Fruit fly (Drosophila melanogaster) Kc167 (cell line): ENCODE measurements around the gene fzy.

Experiments
- Myc ChIP-seq: fragments of >200 bp; optimal IDR thresholded peaks from 2 replicates; lab custom pipeline; 2017; ENCODE audit warnings: missing external identifiers
- Sin3A ChIP-seq: fragments of >200 bp; optimal IDR thresholded peaks from 2 replicates; lab custom pipeline; 2018; ENCODE audit warnings: missing external identifiers
- h ChIP-seq: fragments of >200 bp; optimal IDR thresholded peaks from 3 replicates; lab custom pipeline; 2018; ENCODE audit warnings: missing external identifiers
- insv ChIP-seq: fragments of >200 bp; optimal IDR thresholded peaks from 3 replicates; lab custom pipeline; 2018; ENCODE audit warnings: missing external identifiers
- psq ChIP-seq: fragments of >200 bp; optimal IDR thresholded peaks from 2 replicates; lab custom pipeline; 2017; ENCODE audit warnings: missing external identifiers
- ttk ChIP-seq: sonication (Bioruptor generic); optimal IDR thresholded peaks from 2 replicates; lab custom pipeline; 2017; ENCODE audit warnings: missing external identifiers

fzy gene

DNA sequence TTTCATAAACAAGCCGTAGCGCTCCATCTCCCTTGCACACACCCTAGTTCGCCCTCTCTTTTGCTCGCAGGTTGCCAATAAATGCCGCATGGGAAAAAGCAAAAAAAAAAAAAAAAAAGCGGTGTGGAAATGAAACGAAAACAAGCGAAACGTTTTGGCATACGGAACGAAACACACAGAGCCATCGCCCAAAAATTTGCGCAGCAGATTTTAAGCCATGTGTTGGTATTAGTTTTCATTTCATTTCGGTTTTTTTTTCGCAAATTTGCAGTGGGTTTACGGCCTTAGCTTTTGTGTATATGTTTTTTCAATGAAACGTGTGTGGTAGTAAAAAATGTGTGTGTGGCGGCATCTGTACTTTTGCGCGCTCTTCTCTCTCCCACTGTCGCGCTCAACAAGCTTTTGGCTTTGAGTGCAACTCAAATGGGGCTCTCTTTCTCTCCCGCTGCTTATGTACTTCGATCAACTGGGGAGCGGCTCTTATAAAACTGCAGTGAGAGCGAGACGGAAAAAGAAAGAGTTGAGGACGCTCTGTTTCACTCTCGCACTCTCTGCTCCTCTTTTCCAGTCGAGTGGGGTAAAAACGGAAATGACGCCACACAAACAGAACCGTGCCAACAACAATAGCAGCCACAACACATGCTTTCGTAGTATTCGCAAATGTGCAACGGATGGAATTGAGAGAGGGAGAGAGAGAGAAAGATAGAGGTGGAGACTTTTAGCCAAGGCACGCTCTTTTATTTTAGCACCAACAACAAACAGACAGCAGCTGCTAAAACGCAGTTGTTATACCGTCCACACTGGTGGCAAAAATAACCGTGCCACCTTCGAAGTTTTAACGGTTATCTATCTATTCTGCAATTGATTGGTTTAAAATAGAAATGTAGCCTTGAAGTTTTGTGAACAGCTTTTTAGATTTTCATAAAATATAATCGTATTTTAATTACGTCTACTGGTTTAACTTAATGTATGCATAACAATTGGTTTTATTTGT, 26.2 kb upstream of the fzy start:
- TF ChIP-seq Myc (lab: Kevin White, UChicago), result no peak
- no peak for TF ChIP-seq Sin3A (lab: Kevin White, UChicago)
- TF ChIP-seq ttk (lab: Kevin White, UChicago), result no peak
- no peak for TF ChIP-seq insv (lab: Kevin White, UChicago)
- no peak for TF ChIP-seq h (lab: Kevin White, UChicago)
- TF ChIP-seq psq (lab: Kevin White, UChicago), result no peak

DNA sequence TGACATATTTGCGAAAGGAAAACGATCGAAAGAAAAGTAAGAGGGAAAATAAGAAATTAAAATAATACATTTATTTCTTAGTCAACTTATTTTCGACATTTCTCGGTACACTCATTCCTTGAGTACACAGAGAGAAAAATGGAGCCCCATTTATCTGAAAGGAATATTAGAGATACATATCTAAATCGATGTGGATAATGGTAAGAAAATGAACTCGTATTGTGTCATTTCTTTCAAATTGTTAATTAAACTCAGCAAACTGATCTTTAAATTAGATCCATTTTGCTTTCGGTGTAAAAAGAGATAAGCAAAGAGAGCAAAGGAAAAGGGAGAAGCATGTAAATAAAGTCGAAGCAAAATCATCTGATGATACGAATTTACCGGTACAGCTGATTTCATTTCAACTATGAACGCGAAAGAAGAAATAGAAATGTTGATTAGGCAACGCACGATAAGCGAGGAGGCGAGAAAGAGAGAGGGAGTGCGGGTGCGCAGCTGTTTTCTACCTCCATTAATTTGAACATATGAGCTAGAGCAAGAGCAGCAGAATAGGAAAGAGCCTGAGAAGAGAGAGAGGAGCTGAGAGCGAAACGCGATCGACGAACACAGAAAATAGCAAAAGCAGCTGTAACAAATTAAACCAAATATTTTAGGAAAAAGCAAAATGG, 24.9 kb upstream of the fzy start:
- no peak for TF ChIP-seq psq (lab: Kevin White, UChicago)
- TF ChIP-seq ttk (lab: Kevin White, UChicago), result no peak
- no peak for TF ChIP-seq h (lab: Kevin White, UChicago)
- no peak for TF ChIP-seq insv (lab: Kevin White, UChicago)

DNA sequence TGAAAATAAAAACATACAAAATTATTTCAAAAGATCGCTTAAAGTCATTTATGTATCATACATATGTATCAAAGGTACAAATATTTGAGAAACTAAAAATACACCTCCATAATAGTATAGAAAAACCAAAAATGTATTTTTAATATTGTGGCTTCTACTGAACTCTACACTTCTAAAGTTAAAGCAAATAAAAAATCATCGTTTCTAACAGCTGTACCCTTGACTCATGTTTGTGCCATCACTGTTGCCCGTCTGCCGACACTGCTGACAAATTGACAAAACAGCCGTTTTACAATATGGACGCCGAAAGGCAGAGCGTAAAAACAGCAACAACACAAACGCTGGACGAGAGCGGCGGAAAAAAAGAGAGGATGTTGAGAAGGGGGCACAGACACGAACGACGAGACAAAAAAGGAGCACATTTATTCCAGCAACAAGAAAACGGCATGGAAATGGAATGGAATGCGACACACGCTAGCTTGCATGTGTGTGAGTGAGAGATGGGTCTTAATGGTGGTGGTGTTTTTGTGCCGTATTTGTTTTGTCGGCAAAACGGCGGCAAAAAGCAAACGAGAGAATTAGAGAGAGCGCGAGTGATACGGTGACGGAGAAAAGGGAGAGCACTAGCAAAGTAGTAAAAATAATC, 24.3 kb upstream of the fzy start:
- TF ChIP-seq psq (lab: Kevin White, UChicago), result peak; percentile 89
- no peak for TF ChIP-seq Sin3A (lab: Kevin White, UChicago)
- TF ChIP-seq h (lab: Kevin White, UChicago), result no peak
- no peak for TF ChIP-seq ttk (lab: Kevin White, UChicago)

DNA sequence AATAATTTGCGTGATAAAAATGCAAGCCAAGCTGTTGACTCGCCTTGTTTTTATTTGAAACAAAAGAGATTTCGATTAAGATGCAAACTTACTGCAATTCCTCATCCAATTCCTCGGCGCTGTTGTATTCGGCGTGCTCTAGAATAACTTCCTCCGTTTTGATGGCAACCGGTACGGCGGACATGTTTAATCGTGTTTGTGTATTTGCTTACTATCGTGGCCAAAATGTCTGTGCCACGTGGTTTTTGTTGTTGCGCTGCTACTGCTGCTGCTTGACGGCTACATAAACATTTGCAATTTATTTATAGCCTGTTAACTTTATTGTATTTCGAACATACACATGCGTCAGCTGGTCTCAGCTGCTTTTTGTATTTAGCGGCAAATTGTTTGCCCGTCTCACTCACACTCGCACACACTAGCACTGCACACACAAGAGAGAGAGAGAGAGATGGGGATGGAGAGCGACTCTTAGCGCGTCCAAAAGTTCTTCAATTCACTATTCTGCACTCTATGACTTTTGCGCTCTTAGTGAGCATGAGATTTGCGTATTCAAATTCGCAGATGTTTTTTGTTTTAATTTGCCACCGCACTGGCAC, 23.7 kb upstream of the fzy start:
- no peak for TF ChIP-seq Sin3A (lab: Kevin White, UChicago)
- TF ChIP-seq psq (lab: Kevin White, UChicago), result no peak

DNA sequence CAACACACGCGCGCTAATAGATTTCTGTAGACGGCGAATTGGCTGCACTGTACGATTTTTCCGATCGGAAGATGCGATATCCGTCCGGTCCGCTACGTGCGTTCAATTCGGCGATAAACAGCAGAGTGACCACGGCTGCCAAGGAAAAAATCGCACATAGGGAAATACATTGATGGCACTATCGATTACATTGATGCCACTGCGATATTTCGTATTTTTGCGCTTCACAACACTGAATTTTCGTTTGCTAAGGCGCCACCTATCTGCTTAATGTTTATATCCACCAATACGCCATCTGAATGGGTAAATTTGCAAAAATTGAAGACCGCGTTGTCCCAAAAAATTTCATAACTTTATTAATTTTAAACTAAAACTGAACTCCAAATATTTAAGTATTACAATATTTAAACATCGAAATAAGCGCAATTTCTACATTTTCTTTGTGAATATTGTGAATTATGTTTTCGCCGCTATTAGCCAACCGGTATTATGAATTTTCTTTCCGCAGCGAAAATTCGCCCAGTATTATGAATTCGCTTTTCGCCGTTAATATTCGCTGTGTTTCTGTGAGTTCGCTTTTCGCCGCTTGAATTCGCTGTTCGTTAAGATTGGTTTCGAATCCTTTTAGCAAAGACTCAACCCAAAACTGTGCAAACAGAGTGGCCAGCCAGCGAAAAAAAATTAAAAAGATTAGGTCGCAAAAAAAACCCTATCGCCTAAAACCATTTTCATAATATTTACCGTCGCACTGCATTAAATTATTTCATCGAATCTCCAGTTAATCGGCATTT, 23.0 kb upstream of the fzy start, which contains the start of the genes crp and pkaap:
Gene crp (minus strand): TSS at position 129 of the 791 bp plus-strand sequence.
Gene pkaap (plus strand): TSS at position 689 of the 791 bp plus-strand sequence.
- TF ChIP-seq Sin3A (lab: Kevin White, UChicago) (no peak), ttk (lab: Kevin White, UChicago) (no peak), h (lab: Kevin White, UChicago) (no peak), Myc (lab: Kevin White, UChicago) (no peak), insv (lab: Kevin White, UChicago) (no peak), psq (lab: Kevin White, UChicago) (no peak)

DNA sequence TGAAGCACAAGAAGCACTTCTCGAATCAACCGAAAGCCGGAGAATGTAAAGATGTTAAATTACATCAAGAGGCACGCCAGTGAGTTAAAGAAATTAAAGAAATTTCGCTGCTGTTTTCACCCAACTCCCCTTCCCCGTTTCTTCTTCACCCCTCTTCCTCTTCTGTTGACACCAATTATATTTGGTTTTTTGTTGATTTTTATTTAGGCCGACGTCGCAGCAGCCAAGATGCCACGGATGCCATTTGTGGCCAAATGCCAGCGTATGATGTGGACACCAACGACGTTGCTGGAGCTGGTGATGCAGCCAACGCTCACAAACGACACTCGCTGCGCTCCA, 22.4 kb upstream of the fzy start:
- TF ChIP-seq h (lab: Kevin White, UChicago) (no peak), Myc (lab: Kevin White, UChicago) (no peak), psq (lab: Kevin White, UChicago) (no peak), ttk (lab: Kevin White, UChicago) (no peak), insv (lab: Kevin White, UChicago) (no peak), Sin3A (lab: Kevin White, UChicago) (no peak)

DNA sequence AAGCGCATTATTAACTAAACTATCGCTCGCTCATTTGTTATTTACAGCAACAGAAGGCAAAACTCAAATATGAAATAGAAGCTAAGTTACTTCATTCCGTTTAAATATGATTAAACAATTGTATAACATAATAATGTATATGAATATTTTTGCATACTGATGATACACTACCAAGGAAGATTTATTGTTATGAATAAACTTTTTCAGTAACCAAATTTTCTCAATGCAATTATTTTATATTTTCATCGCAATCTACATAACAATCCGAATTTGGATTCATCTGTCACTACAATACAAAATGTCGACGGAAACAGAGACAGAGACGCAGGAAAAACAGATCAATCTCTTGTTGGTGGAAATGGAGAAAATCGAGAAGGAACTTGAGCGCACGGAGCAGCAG, 19.8 kb upstream of the fzy start, which contains the start of gene CG17329:
Gene CG17329 (plus strand): TSS at position 301 of the 400 bp plus-strand sequence.
- TF ChIP-seq ttk (lab: Kevin White, UChicago) (no peak), insv (lab: Kevin White, UChicago) (no peak)

DNA sequence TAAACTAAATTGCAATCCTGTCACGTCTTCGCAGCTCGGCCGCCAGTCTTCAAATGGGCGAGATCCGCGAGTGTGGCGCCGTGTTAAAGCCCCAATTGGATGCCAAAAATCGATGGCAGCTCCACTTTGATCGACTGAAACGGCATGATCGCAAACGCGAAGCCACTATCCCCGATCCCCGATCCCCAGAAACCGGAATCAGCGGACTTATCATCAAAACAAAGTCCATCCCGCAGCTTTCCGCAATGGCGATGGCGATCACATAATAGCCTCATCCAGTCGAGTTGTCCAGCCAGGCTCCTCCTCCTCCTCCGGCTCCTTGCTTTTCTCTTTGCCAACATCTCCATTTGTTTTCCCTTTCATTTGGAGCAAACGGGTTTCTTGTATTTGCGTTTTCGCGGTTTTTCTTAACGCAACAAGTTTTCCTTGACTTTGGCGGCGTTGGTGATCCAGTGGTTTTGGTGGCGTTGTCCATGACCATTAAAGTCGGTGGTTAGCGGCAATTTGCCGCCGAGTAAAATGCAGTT, 17.7 kb upstream of the fzy start, which contains the start of gene CG13258:
Gene CG13258 (minus strand): TSS at position 51 of the 527 bp plus-strand sequence.
- TF ChIP-seq h (lab: Kevin White, UChicago) (no peak), insv (lab: Kevin White, UChicago) (no peak), psq (lab: Kevin White, UChicago) (no peak), Sin3A (lab: Kevin White, UChicago) (no peak), Myc (lab: Kevin White, UChicago) (no peak), ttk (lab: Kevin White, UChicago) (no peak)

DNA sequence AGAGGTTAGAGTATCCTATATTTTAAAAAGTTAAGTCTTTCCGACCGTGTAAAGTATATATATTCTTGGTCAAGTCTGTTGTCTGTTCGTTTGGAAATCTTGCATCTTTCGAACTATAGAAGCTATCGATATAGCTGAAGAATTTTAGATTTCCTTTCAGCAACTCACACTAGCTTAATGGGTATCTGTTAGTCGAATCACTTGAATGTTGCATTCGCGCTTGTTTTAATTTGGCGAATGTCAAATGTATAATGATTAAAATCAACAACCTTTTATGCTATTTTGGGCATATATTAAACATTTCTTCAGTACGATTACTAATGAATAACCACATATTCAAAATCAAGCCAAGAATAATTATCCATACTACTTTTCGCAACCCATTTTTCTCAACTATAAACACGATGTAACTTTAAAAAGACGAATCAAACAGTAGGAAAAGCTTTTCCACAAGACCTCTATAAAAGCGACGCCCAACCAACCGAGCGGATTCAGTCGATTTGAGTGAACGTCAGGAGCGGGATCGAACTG, 17.0 kb upstream of the fzy start, which contains the start of gene Cyp303a1:
Gene Cyp303a1 (plus strand): TSS at position 481 of the 531 bp plus-strand sequence.
- TF ChIP-seq ttk (lab: Kevin White, UChicago) (no peak), insv (lab: Kevin White, UChicago) (no peak), Sin3A (lab: Kevin White, UChicago) (no peak), psq (lab: Kevin White, UChicago) (no peak), Myc (lab: Kevin White, UChicago) (no peak), h (lab: Kevin White, UChicago) (no peak)
